Fruit fly (Drosophila melanogaster): ENCODE measurements around the gene CG42832.

Gene CG42832

dm6 chr3L:11561946-11562760, 47.8 kb upstream of the CG42832 start, which contains the start of the genes CG7394 and Mob2 (continued):
- TF ChIP-seq CG17802 (tag; optimal IDR thresholded peaks at IDR 0.05) (peak; percentile 62), Oaz (GFP tag; IDR thresholded peaks at IDR 0.05) (peak; percentile 79), hb (GFP tag; IDR thresholded peaks at IDR 0.05; ENCODE audit: partially characterized antibody) (peak; percentile 60; the same call in 2 of the 3 replicates), pfk (GFP tag; optimal IDR thresholded peaks at IDR 0.05) (peak; percentile 7), tup (GFP tag; optimal IDR thresholded peaks at IDR 0.05) (peak; percentile 86), ewg (GFP tag; optimal IDR thresholded peaks at IDR 0.05) (peak; percentile 98), CG2875 (GFP tag; optimal IDR thresholded peaks at IDR 0.05) (peak; percentile 37), al (GFP tag; IDR thresholded peaks at IDR 0.05) (peak; percentile 86), CG30431 (GFP tag; optimal IDR thresholded peaks at IDR 0.05) (peak; percentile 65), cas (GFP tag; IDR thresholded peaks at IDR 0.05) (peak; percentile 68), tap (tag; optimal IDR thresholded peaks at IDR 0.05) (peak; percentile 91), Antp (GFP tag; optimal IDR thresholded peaks at IDR 0.05) (peak; percentile 63), nmo (GFP tag; optimal IDR thresholded peaks at IDR 0.05) (peak; percentile 90), Gsc (GFP tag; IDR thresholded peaks at IDR 0.05) (no peak; the same call in 1 of the 2 replicates), YL-1 (GFP tag; optimal IDR thresholded peaks at IDR 0.05) (peak; percentile 64), ase (GFP tag; IDR thresholded peaks at IDR 0.05) (peak; percentile 81), HLH4C (GFP tag; IDR thresholded peaks at IDR 0.05; ENCODE audit: partially characterized antibody) (peak; percentile 93), CG6813 (GFP tag; optimal IDR thresholded peaks at IDR 0.05) (peak; percentile 72), D19B (GFP tag; optimal IDR thresholded peaks at IDR 0.05) (peak; percentile 27), CG17568 (GFP tag; optimal IDR thresholded peaks at IDR 0.05) (peak; percentile 74), Myb (GFP tag; optimal IDR thresholded peaks at IDR 0.05) (peak; percentile 59), caup (GFP tag; optimal IDR thresholded peaks at IDR 0.05; ENCODE audit: severe bottlenecking) (peak; percentile 83), Lpt (GFP tag; optimal IDR thresholded peaks at IDR 0.05) (no peak), CG6272 (GFP tag; IDR thresholded peaks at IDR 0.05) (peak; percentile 84), Drgx (GFP tag; IDR thresholded peaks at IDR 0.05) (peak; percentile 87), run (tag; optimal IDR thresholded peaks at IDR 0.05) (no peak), gcm2 (GFP tag; optimal IDR thresholded peaks at IDR 0.05) (peak; percentile 41), CG2889 (GFP tag; IDR thresholded peaks at IDR 0.05) (peak; percentile 83; the same call in 2 of the 3 replicates), exex (tag; optimal IDR thresholded peaks at IDR 0.05) (peak; percentile 68), CG1233 (GFP tag; optimal IDR thresholded peaks at IDR 0.05) (peak; percentile 80), NC2α (GFP tag; optimal IDR thresholded peaks at IDR 0.05) (peak; percentile 17), CG17912 (GFP tag; optimal IDR thresholded peaks at IDR 0.05) (peak; percentile 52), CG4730 (GFP tag; IDR thresholded peaks at IDR 0.05) (peak; percentile 85), CG7928 (GFP tag; optimal IDR thresholded peaks at IDR 0.05) (peak; percentile 94), ken (GFP tag; IDR thresholded peaks at IDR 0.05) (peak; percentile 93), kah (GFP tag; optimal IDR thresholded peaks at IDR 0.05) (peak; percentile 43), Xrp1 (GFP tag; IDR thresholded peaks at IDR 0.05) (peak; percentile 93), CG8478 (optimal IDR thresholded peaks at IDR 0.05) (no peak), psq (GFP tag; optimal IDR thresholded peaks at IDR 0.05) (peak; percentile 64), CG13287 (GFP tag; IDR thresholded peaks at IDR 0.05; ENCODE audit: partially characterized antibody) (peak; percentile 92), Sox100B (GFP tag; optimal IDR thresholded peaks at IDR 0.05) (peak; percentile 79), hth (optimal IDR thresholded peaks at IDR 0.05) (no peak), Hey (tag; optimal IDR thresholded peaks at IDR 0.05) (peak; percentile 67), wor (GFP tag; IDR thresholded peaks at IDR 0.05) (peak; percentile 80), Ravus (GFP tag; IDR thresholded peaks at IDR 0.05) (peak; percentile 59), CG15514 (GFP tag; optimal IDR thresholded peaks at IDR 0.05) (peak; percentile 80), ranshi (GFP tag; IDR thresholded peaks at IDR 0.05) (peak; percentile 94), esg (GFP tag; conservative IDR thresholded peaks at IDR 0.05) (peak; percentile 80), PHDP (tag; optimal IDR thresholded peaks at IDR 0.05) (peak; percentile 95)

Data from whole organism, embryonic.